Worm (Caenorhabditis elegans): Measurements from ENCODE around the gene H40L08.7.

The H40L08.7 gene

ce11 chrX:15040552-15041080, 36.9 kb downstream of the H40L08.7 start, which contains the start of gene C18B12.4 (continued):
- no peak for TF ChIP-seq ztf-7 (tag; optimal IDR thresholded peaks at IDR 0.05)
- TF ChIP-seq rbr-2 (tag; optimal IDR thresholded peaks at IDR 0.05), result peak; percentile 84
- TF ChIP-seq dpl-1 (GFP tag; optimal IDR thresholded peaks at IDR 0.05), result peak; percentile 69
- TF ChIP-seq spr-1 (tag; optimal IDR thresholded peaks at IDR 0.05), result peak; percentile 27
- TF ChIP-seq egl-27 (tag; optimal IDR thresholded peaks at IDR 0.05), result no peak
- TF ChIP-seq ceh-32 (tag; optimal IDR thresholded peaks at IDR 0.05; ENCODE audit: poor library complexity), result no peak
- TF ChIP-seq lin-13 (GFP tag; optimal IDR thresholded peaks at IDR 0.05), result peak; percentile 93
- TF ChIP-seq Y5F2A.4 (GFP tag; optimal IDR thresholded peaks at IDR 0.05), result no peak
- no peak for TF ChIP-seq mxl-2 (GFP tag; conservative IDR thresholded peaks at IDR 0.05)
- peak; percentile 84 for TF ChIP-seq ceh-20 (GFP tag; IDR thresholded peaks at IDR 0.05)
- TF ChIP-seq nhr-6 (tag; optimal IDR thresholded peaks at IDR 0.05), result peak; percentile 62
- no peak for TF ChIP-seq Y75B8A.6 (GFP tag; IDR thresholded peaks at IDR 0.05)
- TF ChIP-seq lin-1 (GFP tag; IDR thresholded peaks at IDR 0.05), result peak; percentile 73; the same call in 1 of the 2 replicates
- peak; percentile 55; the same call in 1 of the 2 replicates for TF ChIP-seq php-3 (GFP tag; IDR thresholded peaks at IDR 0.05)
- no peak for TF ChIP-seq lir-3 (tag; optimal IDR thresholded peaks at IDR 0.05)
- no peak for TF ChIP-seq tag-97 (GFP tag; IDR thresholded peaks at IDR 0.05)
- TF ChIP-seq lin-29 (GFP tag; IDR thresholded peaks at IDR 0.05), result peak; percentile 56; the same call in 1 of the 2 replicates
- no peak for TF ChIP-seq ceh-62 (tag; optimal IDR thresholded peaks at IDR 0.05)
- no peak for TF ChIP-seq ceh-82 (tag; optimal IDR thresholded peaks at IDR 0.05)
- TF ChIP-seq duxl-1 (tag; optimal IDR thresholded peaks at IDR 0.05; ENCODE audit: poor library complexity), result peak; percentile 41
- TF ChIP-seq ztf-11 (tag; optimal IDR thresholded peaks at IDR 0.05), result no peak
- TF ChIP-seq mep-1 (tag; optimal IDR thresholded peaks at IDR 0.05), result peak; percentile 93
- no peak for TF ChIP-seq lin-15B (tag; optimal IDR thresholded peaks at IDR 0.05)
- TF ChIP-seq lin-38 (GFP tag; IDR thresholded peaks at IDR 0.05), result peak; percentile 93

ce11 chrX:15039696-15040212, 37.8 kb downstream of the H40L08.7 start:
- TF ChIP-seq aha-1 (tag), result peak; percentile 91
- TF ChIP-seq duxl-1 (tag; optimal IDR thresholded peaks at IDR 0.05; ENCODE audit: poor library complexity), result no peak
- TF ChIP-seq dpl-1 (GFP tag; optimal IDR thresholded peaks at IDR 0.05), result no peak
- TF ChIP-seq ctbp-1 (GFP tag; IDR thresholded peaks at IDR 0.05), result no peak

- no peak for TF ChIP-seq ceh-28 (tag; optimal IDR thresholded peaks at IDR 0.05)
- no peak for TF ChIP-seq lin-13 (GFP tag; optimal IDR thresholded peaks at IDR 0.05)
- no peak for TF ChIP-seq tag-97 (GFP tag; IDR thresholded peaks at IDR 0.05)
- TF ChIP-seq T26A8.4 (GFP tag; IDR thresholded peaks at IDR 0.05), result 0 out of 2 replicates have a peak, but pooled peaks have one; percentile 29
- TF ChIP-seq dmd-6 (GFP tag; IDR thresholded peaks at IDR 0.05), result no peak
- TF ChIP-seq daf-16 (GFP tag; optimal IDR thresholded peaks at IDR 0.05), result peak in 1 of 2 experiments; percentile 72
- no peak for TF ChIP-seq daf-16 (tag; optimal IDR thresholded peaks at IDR 0.05)
- TF ChIP-seq zfp-3 (GFP tag; conservative IDR thresholded peaks at IDR 0.05), result no peak
- no peak for TF ChIP-seq zip-2 (tag; optimal IDR thresholded peaks at IDR 0.05)
- no peak for TF ChIP-seq lin-1 (GFP tag; IDR thresholded peaks at IDR 0.05)
- peak; percentile 15 for TF ChIP-seq hlh-11 (tag; optimal IDR thresholded peaks at IDR 0.05)
- TF ChIP-seq hlh-30 (tag; optimal IDR thresholded peaks at IDR 0.05; ENCODE audit: insufficient read depth), result peak; percentile 21
- TF ChIP-seq nhr-111 (GFP tag; optimal IDR thresholded peaks at IDR 0.05), result no peak
- TF ChIP-seq sdz-12 (GFP tag; optimal IDR thresholded peaks at IDR 0.05), result no peak
- TF ChIP-seq ama-1 (optimal IDR thresholded peaks at IDR 0.05), result no peak
- no peak for TF ChIP-seq Y75B8A.6 (GFP tag; IDR thresholded peaks at IDR 0.05)
- no peak for TF ChIP-seq gei-8 (GFP tag; optimal IDR thresholded peaks at IDR 0.05)
- no peak for TF ChIP-seq lsy-2 (tag; optimal IDR thresholded peaks at IDR 0.05)
- no peak for TF ChIP-seq snpc-1.2 (GFP tag; IDR thresholded peaks at IDR 0.05)
Observed at ce11 chrX:15039029-15039695, 38.4 kb downstream of the H40L08.7 start.
